3 fruit fly cellular contexts compared by ENCODE assay signal in the genomic region with DNA sequence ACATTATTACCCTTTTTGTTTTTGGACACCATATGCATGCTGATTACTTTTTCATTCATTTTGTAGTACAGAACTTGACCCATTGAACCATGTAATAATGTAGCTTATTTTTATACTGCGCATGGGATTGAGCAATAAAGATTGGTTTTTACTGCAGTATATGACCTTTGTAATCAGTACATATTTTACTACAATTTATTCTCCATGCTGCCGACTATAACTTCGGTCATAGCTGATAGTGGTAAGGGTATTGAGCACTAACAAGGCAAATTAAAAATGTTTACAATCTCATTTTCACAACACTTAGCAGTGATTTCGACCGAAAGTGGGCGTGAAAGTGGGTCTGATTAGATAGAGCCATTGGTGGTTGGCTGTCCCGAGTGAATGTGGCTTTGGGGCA.
A peak's percentile ranks its signal among the peaks of the same experiment; 100 is the strongest.
TF ChIP-seq lines count a peak whose summit lies in the region.

No protein-coding gene starts in this region.

- TF ChIP-seq CTCF in whole organism, embryonic (GFP tag; optimal IDR thresholded peaks at IDR 0.05; lab: Kevin White, UChicago): no peak

TF ChIP-seq in whole organism, adult, 20 proteins besides CTCF, POLR2A, EP300 and RAD21:
- TF ChIP-seq CG7101 (tag; optimal IDR thresholded peaks at IDR 0.05; lab: Kevin White, UChicago) (peak; percentile 25), Mnt (GFP tag; optimal IDR thresholded peaks at IDR 0.05; lab: Kevin White, UChicago) (no peak), Clk (GFP tag; optimal IDR thresholded peaks at IDR 0.05; lab: Kevin White, UChicago) (no peak), CG11617 (GFP tag; optimal IDR thresholded peaks at IDR 0.05; lab: Kevin White, UChicago) (peak; percentile 44), kay (GFP tag; lab: Kevin White, UChicago; ENCODE audit: borderline replicate concordance) (peak; percentile 68), cnc (optimal IDR thresholded peaks at IDR 0.05; lab: Kevin White, UChicago) (no peak), CG7045 (GFP tag; optimal IDR thresholded peaks at IDR 0.05; lab: Kevin White, UChicago) (peak; percentile 64), CG33017 (tag; optimal IDR thresholded peaks at IDR 0.05; lab: Kevin White, UChicago) (peak; percentile 69), cic (GFP tag; optimal IDR thresholded peaks at IDR 0.05; lab: Kevin White, UChicago) (no peak), CG14711 (tag; optimal IDR thresholded peaks at IDR 0.05; lab: Kevin White, UChicago) (peak; percentile 8), CG5204 (GFP tag; optimal IDR thresholded peaks at IDR 0.05; lab: Kevin White, UChicago) (peak; percentile 17), Crg-1 (GFP tag; optimal IDR thresholded peaks at IDR 0.05; lab: Kevin White, UChicago) (no peak), Hr96 (GFP tag; optimal IDR thresholded peaks at IDR 0.05; lab: Kevin White, UChicago) (no peak)

TF ChIP-seq in whole organism, embryonic, 481 proteins besides CTCF, POLR2A, EP300 and RAD21 (continues in another document):
- TF ChIP-seq danr (GFP tag; IDR thresholded peaks at IDR 0.05; lab: Robert Waterston, UW) (no peak), CG31441 (GFP tag; IDR thresholded peaks at IDR 0.05; lab: Robert Waterston, UW) (0 out of 2 replicates have a peak, but pooled peaks have one; percentile 28), Vsx1 (GFP tag; optimal IDR thresholded peaks at IDR 0.05; lab: Kevin White, UChicago) (peak; percentile 71), CG3995 (GFP tag; optimal IDR thresholded peaks at IDR 0.05; lab: Kevin White, UChicago) (no peak), PHDP (tag; optimal IDR thresholded peaks at IDR 0.05; lab: Kevin White, UChicago) (peak; percentile 6), CG30020 (tag; optimal IDR thresholded peaks at IDR 0.05; lab: Kevin White, UChicago) (no peak), CG4707 (GFP tag; optimal IDR thresholded peaks at IDR 0.05; lab: Kevin White, UChicago) (no peak), Hr51 (GFP tag; optimal IDR thresholded peaks at IDR 0.05; lab: Kevin White, UChicago) (peak in 1 of 2 experiments; percentile 29), slp2 (GFP tag; optimal IDR thresholded peaks at IDR 0.05; lab: Kevin White, UChicago) (no peak), MESR4 (GFP tag; optimal IDR thresholded peaks at IDR 0.05; lab: Kevin White, UChicago) (no peak), CG7271 (tag; optimal IDR thresholded peaks at IDR 0.05; lab: Kevin White, UChicago) (no peak), cad (GFP tag; optimal IDR thresholded peaks at IDR 0.05; lab: Kevin White, UChicago) (no peak), CG7372 (GFP tag; IDR thresholded peaks at IDR 0.05; lab: Robert Waterston, UW) (no peak), CG4820 (GFP tag; optimal IDR thresholded peaks at IDR 0.05; lab: Kevin White, UChicago) (no peak), Hey (tag; optimal IDR thresholded peaks at IDR 0.05; lab: Kevin White, UChicago) (no peak), exex (tag; optimal IDR thresholded peaks at IDR 0.05; lab: Kevin White, UChicago) (peak; percentile 79), CG10209 (GFP tag; optimal IDR thresholded peaks at IDR 0.05; lab: Kevin White, UChicago) (peak; percentile 1), CG2678 (tag; optimal IDR thresholded peaks at IDR 0.05; lab: Kevin White, UChicago) (peak; percentile 47), sug (tag; optimal IDR thresholded peaks at IDR 0.05; lab: Kevin White, UChicago) (peak; percentile 34), CG32767 (GFP tag; IDR thresholded peaks at IDR 0.05; lab: Robert Waterston, UW) (no peak), CG15269 (tag; optimal IDR thresholded peaks at IDR 0.05; lab: Kevin White, UChicago) (peak; percentile 4), Abd-B (GFP tag; optimal IDR thresholded peaks at IDR 0.05; lab: Kevin White, UChicago) (peak; percentile 0), grau (tag; optimal IDR thresholded peaks at IDR 0.05; lab: Kevin White, UChicago) (peak; percentile 15), CG12071 (GFP tag; optimal IDR thresholded peaks at IDR 0.05; lab: Kevin White, UChicago) (peak; percentile 21), CG11456 (GFP tag; IDR thresholded peaks at IDR 0.05; lab: Robert Waterston, UW) (no peak), inv (GFP tag; IDR thresholded peaks at IDR 0.05; lab: Robert Waterston, UW; ENCODE audit: partially characterized antibody) (no peak), tio (GFP tag; optimal IDR thresholded peaks at IDR 0.05; lab: Kevin White, UChicago) (no peak), CG13894 (tag; optimal IDR thresholded peaks at IDR 0.05; lab: Kevin White, UChicago) (no peak), unpg (GFP tag; optimal IDR thresholded peaks at IDR 0.05; lab: Kevin White, UChicago) (peak; percentile 24), chm (GFP tag; IDR thresholded peaks at IDR 0.05; lab: Robert Waterston, UW) (no peak), D19A (tag; optimal IDR thresholded peaks at IDR 0.05; lab: Kevin White, UChicago) (peak; percentile 85), mirr (GFP tag; optimal IDR thresholded peaks at IDR 0.05; lab: Kevin White, UChicago) (peak; percentile 37), CG1602 (GFP tag; optimal IDR thresholded peaks at IDR 0.05; lab: Kevin White, UChicago) (no peak), cas (GFP tag; IDR thresholded peaks at IDR 0.05; lab: Robert Waterston, UW) (no peak), CG15601 (tag; optimal IDR thresholded peaks at IDR 0.05; lab: Kevin White, UChicago) (no peak), Asciz (GFP tag; optimal IDR thresholded peaks at IDR 0.05; lab: Kevin White, UChicago) (peak; percentile 17), CG3281 (GFP tag; optimal IDR thresholded peaks at IDR 0.05; lab: Kevin White, UChicago) (no peak), CG14050 (GFP tag; IDR thresholded peaks at IDR 0.05; lab: Robert Waterston, UW) (no peak), dmrt99B (tag; optimal IDR thresholded peaks at IDR 0.05; lab: Kevin White, UChicago) (peak; percentile 29)

TF ChIP-seq in whole organism, prepupa, 60 proteins besides CTCF, POLR2A, EP300 and RAD21:
- TF ChIP-seq Met (GFP tag; optimal IDR thresholded peaks at IDR 0.05; lab: Kevin White, UChicago) (no peak), Eip78C (GFP tag; lab: Kevin White, UChicago) (peak; percentile 55), fd85E (GFP tag; optimal IDR thresholded peaks at IDR 0.05; lab: Kevin White, UChicago) (no peak)
